Worm (Caenorhabditis elegans): Measurements from ENCODE around the gene T04F8.2.

ce11 chrX:11630499-11630898 is 25.9 kb downstream of the T04F8.2 start:
- TF ChIP-seq him-1 (tag; optimal IDR thresholded peaks at IDR 0.05) (no peak), W03F9.2 (tag; optimal IDR thresholded peaks at IDR 0.05) (no peak)

Measured in whole organism, L4/young adult.